Fruit fly (Drosophila melanogaster) whole organism, embryonic: ENCODE results near the gene CycA.

Experiments used
- Ada2b ChIP-seq: fragments of 200-800 bp; sonication (Bioruptor generic); IDR thresholded peaks from 2 replicates; pipeline ENCODE4 v1.3.6; 2022; ENCODE audit warnings: missing biosample characterization, missing genetic modification characterization
- Atf-2 ChIP-seq: fragments of 200-800 bp; sonication (Bioruptor generic); optimal IDR thresholded peaks from 2 replicates; lab custom pipeline; 2016; ENCODE audit warnings: missing biosample characterization, missing genetic modification characterization
- BtbVII ChIP-seq: fragments of 200-800 bp; sonication (Bioruptor generic); optimal IDR thresholded peaks from 3 replicates; lab custom pipeline; 2017; ENCODE audit warnings: missing biosample characterization, mild to moderate bottlenecking, missing genetic modification characterization
- Bteb2 ChIP-seq: fragments of 200-800 bp; sonication (Bioruptor generic); optimal IDR thresholded peaks from 2 replicates; lab custom pipeline; 2016; ENCODE audit warnings: missing biosample characterization, missing genetic modification characterization
- CG12071 ChIP-seq: fragments of 200-800 bp; sonication (Bioruptor generic); optimal IDR thresholded peaks from 3 replicates; lab custom pipeline; 2018; ENCODE audit warnings: missing biosample characterization, mild to moderate bottlenecking, missing genetic modification characterization
- CG12219 ChIP-seq: fragments of 200-800 bp; sonication (Bioruptor generic); optimal IDR thresholded peaks from 3 replicates; lab custom pipeline; 2018; ENCODE audit warnings: missing biosample characterization, mild to moderate bottlenecking, missing genetic modification characterization
- CG14050 ChIP-seq: fragments of 200-800 bp; sonication (Bioruptor generic); IDR thresholded peaks from 3 replicates; pipeline ENCODE4 v1.3.6; 2022; ENCODE audit warnings: missing biosample characterization, missing genetic modification characterization
- CG14710 ChIP-seq: fragments of 200-800 bp; sonication (Bioruptor generic); optimal IDR thresholded peaks from 3 replicates; lab custom pipeline; 2019; ENCODE audit warnings: missing biosample characterization, mild to moderate bottlenecking, missing genetic modification characterization, moderate library complexity
- CG1603 ChIP-seq: fragments of 200-800 bp; sonication (Bioruptor generic); optimal IDR thresholded peaks from 2 replicates; lab custom pipeline; 2019; ENCODE audit warnings: missing biosample characterization, mild to moderate bottlenecking, missing genetic modification characterization, moderate library complexity
- CG16815 ChIP-seq: fragments of 200-800 bp; sonication (Bioruptor generic); optimal IDR thresholded peaks from 3 replicates; lab custom pipeline; 2017; ENCODE audit warnings: missing biosample characterization, mild to moderate bottlenecking, missing genetic modification characterization
- CG18011 ChIP-seq: fragments of 200-800 bp; sonication (Bioruptor generic); optimal IDR thresholded peaks from 2 replicates; lab custom pipeline; 2017; ENCODE audit warnings: missing biosample characterization, missing genetic modification characterization, mild to moderate bottlenecking, moderate library complexity, missing genotype
- CG3281 ChIP-seq: fragments of 200-800 bp; sonication (Bioruptor generic); optimal IDR thresholded peaks from 3 replicates; lab custom pipeline; 2017; ENCODE audit warnings: missing biosample characterization, mild to moderate bottlenecking, missing genetic modification characterization
- CG4707 ChIP-seq: fragments of 200-800 bp; sonication (Bioruptor generic); optimal IDR thresholded peaks from 2 replicates; lab custom pipeline; 2018; ENCODE audit warnings: missing biosample characterization, mild to moderate bottlenecking, missing genetic modification characterization, moderate library complexity
- CG5180 ChIP-seq: fragments of 200-800 bp; sonication (Bioruptor generic); optimal IDR thresholded peaks from 3 replicates; lab custom pipeline; 2017; ENCODE audit warnings: missing biosample characterization, missing genetic modification characterization, mild to moderate bottlenecking, moderate library complexity, missing genetic modification reagents
- CG6654 ChIP-seq: fragments of 200-800 bp; sonication (Bioruptor generic); optimal IDR thresholded peaks from 2 replicates; lab custom pipeline; 2017; ENCODE audit warnings: missing biosample characterization, mild to moderate bottlenecking, missing genetic modification characterization
- CG8290 ChIP-seq, 3 experiments: fragments of 200-800 bp; sonication (Bioruptor generic); optimal IDR thresholded peaks; 2 replicates each; lab custom pipeline; 2016 to 2019; ENCODE audit warnings: missing biosample characterization in 3 of 3, missing genetic modification characterization in 3 of 3, mild to moderate bottlenecking in 2 of 3, moderate library complexity in 1 of 3
- CG8359 ChIP-seq: fragments of 200-800 bp; sonication (Bioruptor generic); optimal IDR thresholded peaks from 2 replicates; lab custom pipeline; 2017; ENCODE audit warnings: missing biosample characterization, mild to moderate bottlenecking, missing genetic modification characterization, borderline replicate concordance
- CG9797 ChIP-seq: fragments of 200-800 bp; sonication (Bioruptor generic); optimal IDR thresholded peaks from 3 replicates; lab custom pipeline; 2018; ENCODE audit warnings: missing biosample characterization, mild to moderate bottlenecking, missing genetic modification characterization
- Chrac-16 ChIP-seq: fragments of 200-800 bp; sonication (Bioruptor generic); optimal IDR thresholded peaks from 3 replicates; lab custom pipeline; 2016; ENCODE audit warnings: missing biosample characterization, missing genetic modification characterization
- Ets97D ChIP-seq: fragments of 200-800 bp; sonication (Bioruptor generic); optimal IDR thresholded peaks from 3 replicates; lab custom pipeline; 2016; ENCODE audit warnings: missing biosample characterization, missing genetic modification characterization
- Nf-YC ChIP-seq: fragments of 200-800 bp; optimal IDR thresholded peaks from 3 replicates; lab custom pipeline; 2019; ENCODE audit warnings: missing biosample characterization, mild to moderate bottlenecking, missing genetic modification characterization, moderate library complexity
- Pdp1 ChIP-seq, 2 experiments: fragments of 200-800 bp; sonication (Bioruptor generic); optimal IDR thresholded peaks; 3 replicates each; lab custom pipeline; 2016; ENCODE audit warnings: missing biosample characterization in 2 of 2, missing genetic modification characterization in 2 of 2, mild to moderate bottlenecking in 1 of 2, moderate library complexity in 1 of 2
- Vsx1 ChIP-seq: fragments of 200-800 bp; sonication (Bioruptor generic); optimal IDR thresholded peaks from 2 replicates; lab custom pipeline; 2017; ENCODE audit warnings: missing biosample characterization, mild to moderate bottlenecking, missing genetic modification characterization, missing genetic modification reagents
- abd-A ChIP-seq: fragments of 200-800 bp; sonication (Bioruptor generic); optimal IDR thresholded peaks from 3 replicates; lab custom pipeline; 2019; ENCODE audit warnings: missing biosample characterization, mild to moderate bottlenecking, missing genetic modification characterization, moderate library complexity
- amos ChIP-seq: fragments of 200-800 bp; sonication (Bioruptor generic); IDR thresholded peaks from 2 replicates; pipeline ENCODE4 v1.3.6; 2022; ENCODE audit warnings: missing biosample characterization, missing genetic modification characterization; ENCODE audit not compliant: partially characterized antibody
- aop ChIP-seq: fragments of 200-800 bp; sonication (Bioruptor generic); IDR thresholded peaks from 2 replicates; pipeline ENCODE4 v1.3.6; 2022; ENCODE audit warnings: missing biosample characterization, missing genetic modification characterization
- br ChIP-seq: fragments of >200 bp; optimal IDR thresholded peaks from 2 replicates; lab custom pipeline; 2017
- cato ChIP-seq: fragments of 200-800 bp; sonication (Bioruptor generic); optimal IDR thresholded peaks from 2 replicates; lab custom pipeline; 2016; ENCODE audit warnings: missing biosample characterization, missing genetic modification characterization, borderline replicate concordance
- chinmo ChIP-seq: fragments of 200-800 bp; sonication (Bioruptor generic); IDR thresholded peaks from 4 replicates; pipeline ENCODE4 v1.3.6; 2022; ENCODE audit warnings: missing biosample characterization, missing genetic modification characterization; ENCODE audit not compliant: partially characterized antibody
- crol ChIP-seq: fragments of 200-800 bp; sonication (Bioruptor generic); IDR thresholded peaks from 2 replicates; pipeline ENCODE4 v1.3.6; 2022; ENCODE audit warnings: missing biosample characterization, missing genetic modification characterization
- dm ChIP-seq: fragments of 200-800 bp; sonication (Bioruptor generic); optimal IDR thresholded peaks from 3 replicates; lab custom pipeline; 2016; ENCODE audit warnings: missing biosample characterization, missing genetic modification characterization
- gce ChIP-seq: fragments of 200-800 bp; sonication (Bioruptor generic); IDR thresholded peaks from 3 replicates; pipeline ENCODE4 v1.3.6; 2022; ENCODE audit warnings: missing biosample characterization, missing genetic modification characterization
- ham ChIP-seq: fragments of 200-800 bp; sonication (Bioruptor generic); IDR thresholded peaks from 2 replicates; pipeline ENCODE4 v1.3.6; 2022; ENCODE audit warnings: missing biosample characterization, missing genetic modification characterization
- hb ChIP-seq: fragments of 200-800 bp; sonication (Bioruptor generic); IDR thresholded peaks from 3 replicates; pipeline ENCODE4 v1.3.6; 2022; ENCODE audit warnings: missing biosample characterization, missing genetic modification characterization; ENCODE audit not compliant: partially characterized antibody
- jumu ChIP-seq: fragments of 200-800 bp; sonication (Bioruptor generic); optimal IDR thresholded peaks from 3 replicates; lab custom pipeline; 2016; ENCODE audit warnings: missing biosample characterization, missing genetic modification characterization
- kah ChIP-seq: fragments of 200-800 bp; sonication (Bioruptor generic); optimal IDR thresholded peaks from 2 replicates; lab custom pipeline; 2018; ENCODE audit warnings: missing biosample characterization, mild to moderate bottlenecking, missing genetic modification characterization
- lilli ChIP-seq: fragments of 200-800 bp; sonication (Bioruptor generic); optimal IDR thresholded peaks from 3 replicates; lab custom pipeline; 2016; ENCODE audit warnings: missing biosample characterization, missing genetic modification characterization
- nerfin-1 ChIP-seq: fragments of 200-800 bp; sonication (Bioruptor generic); optimal IDR thresholded peaks from 3 replicates; lab custom pipeline; 2019; ENCODE audit warnings: missing biosample characterization, mild to moderate bottlenecking, missing genetic modification characterization, moderate library complexity
- oc ChIP-seq: fragments of 200-800 bp; sonication (Bioruptor generic); optimal IDR thresholded peaks from 2 replicates; lab custom pipeline; 2018; ENCODE audit warnings: missing biosample characterization, mild to moderate bottlenecking, missing genetic modification characterization, moderate library complexity
- pita ChIP-seq: fragments of 200-800 bp; sonication (Bioruptor generic); optimal IDR thresholded peaks from 2 replicates; lab custom pipeline; 2017; ENCODE audit warnings: missing biosample characterization, mild to moderate bottlenecking, missing genetic modification characterization
- ranshi ChIP-seq: fragments of 200-800 bp; sonication (Bioruptor generic); IDR thresholded peaks from 2 replicates; pipeline ENCODE4 v1.3.6; 2022; ENCODE audit warnings: missing biosample characterization, missing genetic modification characterization
- scrt ChIP-seq: fragments of 200-800 bp; sonication (Bioruptor generic); optimal IDR thresholded peaks from 2 replicates; lab custom pipeline; 2018; ENCODE audit warnings: missing biosample characterization, mild to moderate bottlenecking, missing genetic modification characterization, moderate library complexity
- sim ChIP-seq: fragments of 200-800 bp; sonication (Bioruptor generic); IDR thresholded peaks from 2 replicates; pipeline ENCODE4 v1.3.6; 2022; ENCODE audit warnings: missing biosample characterization, missing genetic modification characterization
- sna ChIP-seq: fragments of 200-800 bp; sonication (Bioruptor generic); IDR thresholded peaks from 2 replicates; pipeline ENCODE4 v1.3.6; 2022; ENCODE audit warnings: missing biosample characterization, missing genetic modification characterization; ENCODE audit not compliant: partially characterized antibody
- stc ChIP-seq: fragments of 200-800 bp; sonication (Bioruptor generic); IDR thresholded peaks from 2 replicates; pipeline ENCODE4 v1.3.6; 2022; ENCODE audit warnings: missing biosample characterization, missing genetic modification characterization
- tap ChIP-seq: fragments of 200-800 bp; optimal IDR thresholded peaks from 3 replicates; lab custom pipeline; 2019; ENCODE audit warnings: missing biosample characterization, mild to moderate bottlenecking, missing genetic modification characterization, moderate library complexity
- tin ChIP-seq: fragments of 200-800 bp; sonication (Bioruptor generic); optimal IDR thresholded peaks from 3 replicates; lab custom pipeline; 2016; ENCODE audit warnings: missing biosample characterization, missing genetic modification characterization
- toy ChIP-seq: fragments of 200-800 bp; sonication (Bioruptor generic); IDR thresholded peaks from 2 replicates; pipeline ENCODE4 v1.3.6; 2022; ENCODE audit warnings: missing biosample characterization, missing genetic modification characterization
- trem ChIP-seq: fragments of 200-800 bp; optimal IDR thresholded peaks from 3 replicates; lab custom pipeline; 2019; ENCODE audit warnings: missing biosample characterization, mild to moderate bottlenecking, missing genetic modification characterization, moderate library complexity
- tx ChIP-seq: fragments of 200-800 bp; sonication (Bioruptor generic); optimal IDR thresholded peaks from 2 replicates; lab custom pipeline; 2016; ENCODE audit warnings: missing biosample characterization, missing genetic modification characterization

The CycA gene

dm6 chr3L:11825560-11826153, 7.7 kb downstream of the CycA start, which contains the start of gene CG32095 (continued):
- TF ChIP-seq crol (GFP tag; lab: Robert Waterston, UW) = no peak
- no peak for TF ChIP-seq Chrac-16 (GFP tag; lab: Kevin White, UChicago)
- TF ChIP-seq hb (GFP tag; lab: Robert Waterston, UW) = peak; percentile 51; the same call in 1 of the 3 replicates
- no peak for TF ChIP-seq gce
- TF ChIP-seq Vsx1 (GFP tag; lab: Kevin White, UChicago) = no peak
- no peak for TF ChIP-seq CG9797 (GFP tag; lab: Kevin White, UChicago)
- no peak for TF ChIP-seq aop (GFP tag; lab: Robert Waterston, UW)
- TF ChIP-seq CG3281 (GFP tag; lab: Kevin White, UChicago) = no peak
- no peak for TF ChIP-seq Pdp1 (GFP tag; optimal IDR thresholded peaks at IDR 0.05; lab: Kevin White, UChicago)
- no peak for TF ChIP-seq CG4707
- no peak for TF ChIP-seq CG5180 (GFP tag; lab: Kevin White, UChicago)
- peak; percentile 22 for TF ChIP-seq CG1603 (tag; lab: Kevin White, UChicago)
- TF ChIP-seq tx (GFP tag; lab: Kevin White, UChicago) = no peak
- no peak for TF ChIP-seq CG12219 (GFP tag; lab: Kevin White, UChicago)
- no peak for TF ChIP-seq ranshi (GFP tag; lab: Robert Waterston, UW)
- TF ChIP-seq sna (GFP tag; lab: Robert Waterston, UW) = peak; percentile 90
- TF ChIP-seq abd-A (tag; lab: Kevin White, UChicago) = no peak
- TF ChIP-seq Ets97D (GFP tag; lab: Kevin White, UChicago) = no peak
- no peak for TF ChIP-seq CG14050
- TF ChIP-seq Bteb2 (GFP tag; lab: Kevin White, UChicago) = no peak
- no peak for TF ChIP-seq Atf-2 (GFP tag; lab: Kevin White, UChicago)
- no peak for TF ChIP-seq Ada2b (GFP tag; lab: Robert Waterston, UW)
- TF ChIP-seq dm (GFP tag; lab: Kevin White, UChicago) = no peak
- TF ChIP-seq CG14710 (tag; lab: Kevin White, UChicago) = peak; percentile 17
- TF ChIP-seq kah (GFP tag; lab: Kevin White, UChicago) = no peak
- TF ChIP-seq oc (tag; lab: Kevin White, UChicago) = no peak
- no peak for TF ChIP-seq jumu (GFP tag; lab: Kevin White, UChicago)
- no peak for TF ChIP-seq lilli (GFP tag; lab: Kevin White, UChicago)
- TF ChIP-seq sim (GFP tag; lab: Robert Waterston, UW) = no peak
- TF ChIP-seq BtbVII (GFP tag; lab: Kevin White, UChicago) = no peak
- TF ChIP-seq CG8359 (GFP tag; lab: Kevin White, UChicago) = no peak
- TF ChIP-seq CG6654 (GFP tag; lab: Kevin White, UChicago) = no peak
- TF ChIP-seq CG8290 (GFP tag; optimal IDR thresholded peaks at IDR 0.05; lab: Kevin White, UChicago) = no peak
- no peak for TF ChIP-seq CG8290 (tag; optimal IDR thresholded peaks at IDR 0.05; lab: Kevin White, UChicago)
- TF ChIP-seq pita (GFP tag; lab: Kevin White, UChicago) = no peak
- TF ChIP-seq cato = no peak
- no peak for TF ChIP-seq toy (GFP tag; lab: Robert Waterston, UW)
- TF ChIP-seq ham (GFP tag; lab: Robert Waterston, UW) = no peak
- TF ChIP-seq trem = peak; percentile 75
- 0 out of 4 replicates have a peak, but pooled peaks have one; percentile 14 for TF ChIP-seq chinmo
- no peak for TF ChIP-seq tap (tag; lab: Kevin White, UChicago)
- TF ChIP-seq CG12071 = no peak
- no peak for TF ChIP-seq stc
- TF ChIP-seq amos (GFP tag; lab: Robert Waterston, UW) = peak; percentile 86
- no peak for TF ChIP-seq nerfin-1 (tag; lab: Kevin White, UChicago)
- no peak for TF ChIP-seq scrt
- no peak for TF ChIP-seq CG18011 (GFP tag; lab: Kevin White, UChicago)
- TF ChIP-seq tin = no peak
- TF ChIP-seq CG16815 (GFP tag; lab: Kevin White, UChicago) = no peak
- TF ChIP-seq Nf-YC = peak; percentile 80
- no peak for TF ChIP-seq br (lab: Kevin White, UChicago)
